Worm (Caenorhabditis elegans) whole organism, L3 larva: ENCODE results near the gene F49C12.2.
"Not testable (repeated sequence)": the region's sequence is repeated elsewhere in the genome, so short reads cannot be mapped to it uniquely, and the experiment has no call there.

Experiments used
- R02D3.7 ChIP-seq: fragments of 150-350 bp; optimal IDR thresholded peaks from 2 replicates; lab custom pipeline; 2014; ENCODE audit warnings: missing biosample characterization, missing genetic modification characterization
- aly-2 ChIP-seq: fragments of 150-350 bp; optimal IDR thresholded peaks from 2 replicates; lab custom pipeline; 2014; ENCODE audit warnings: missing biosample characterization, missing genetic modification characterization
- fkh-10 ChIP-seq: sonication (generic microtip); optimal IDR thresholded peaks from 2 replicates; lab custom pipeline; 2017; ENCODE audit warnings: missing biosample characterization, missing genetic modification reagents, missing genetic modification characterization
- jun-1 ChIP-seq: fragments of 150-350 bp; optimal IDR thresholded peaks from 2 replicates; lab custom pipeline; 2014; ENCODE audit warnings: missing biosample characterization, missing genetic modification reagents, missing genetic modification characterization
- nhr-12 ChIP-seq: fragments of 150-350 bp; optimal IDR thresholded peaks from 2 replicates; lab custom pipeline; 2014; ENCODE audit warnings: missing biosample characterization, missing genetic modification characterization
- nhr-237 ChIP-seq: fragments of 150-350 bp; optimal IDR thresholded peaks from 2 replicates; lab custom pipeline; 2014; ENCODE audit warnings: missing biosample characterization, missing genetic modification characterization
- nhr-28 ChIP-seq: fragments of 150-350 bp; optimal IDR thresholded peaks from 2 replicates; lab custom pipeline; 2014; ENCODE audit warnings: missing biosample characterization, missing genetic modification characterization
- nhr-67 ChIP-seq: fragments of 150-350 bp; optimal IDR thresholded peaks from 2 replicates; lab custom pipeline; 2014; ENCODE audit warnings: missing biosample characterization, missing genetic modification characterization
- nhr-77 ChIP-seq: fragments of 150-350 bp; optimal IDR thresholded peaks from 2 replicates; lab custom pipeline; 2014; ENCODE audit warnings: missing biosample characterization, missing genetic modification characterization
- pha-4 ChIP-seq: fragments of 150-350 bp; optimal IDR thresholded peaks from 2 replicates; lab custom pipeline; 2014; ENCODE audit warnings: missing biosample characterization, missing genetic modification reagents, missing genetic modification characterization
- pqm-1 ChIP-seq: fragments of 150-350 bp; optimal IDR thresholded peaks from 2 replicates; lab custom pipeline; 2017; ENCODE audit warnings: missing biosample characterization, missing genetic modification characterization, inconsistent platforms
- skn-1 ChIP-seq: fragments of 150-350 bp; optimal IDR thresholded peaks from 2 replicates; lab custom pipeline; 2014; ENCODE audit warnings: missing biosample characterization, missing genetic modification characterization

- not testable (repeated sequence) for TF ChIP-seq nhr-28 (tag; lab: Kevin White, UChicago); nhr-67; R02D3.7 (tag; lab: Kevin White, UChicago); nhr-12; pha-4; fkh-10 (GFP tag; lab: Kevin White, UChicago); skn-1 (tag; lab: Kevin White, UChicago); aly-2 (tag; lab: Kevin White, UChicago); nhr-237 (tag; lab: Kevin White, UChicago); nhr-77 (tag; lab: Kevin White, UChicago); pqm-1; jun-1 (tag; lab: Kevin White, UChicago)
These were observed 13.8 kb upstream of the F49C12.2 start, which contains the start of gene F49C12.7 for ce11 chrIV:9312827-9313226.
